Worm (Caenorhabditis elegans) whole organism, L1 larva: Measurements from ENCODE around the gene ZK1240.6.
A peak's percentile ranks its signal among the peaks of the same experiment; 100 is the strongest.

Source experiments
- C34B4.2 ChIP-seq: sonication (generic microtip); optimal IDR thresholded peaks from 2 replicates; lab custom pipeline; 2017; ENCODE audit warnings: mild to moderate bottlenecking, missing genetic modification characterization, missing compliant biosample characterization
- F16B12.6 ChIP-seq: fragments of 150-350 bp; optimal IDR thresholded peaks from 2 replicates; lab custom pipeline; 2014; ENCODE audit warnings: missing biosample characterization, missing genetic modification characterization
- aha-1 ChIP-seq: fragments of 150-350 bp; optimal IDR thresholded peaks from 2 replicates; lab custom pipeline; 2014; ENCODE audit warnings: missing biosample characterization, missing genetic modification characterization
- ceh-82 ChIP-seq, 3 experiments: fragments of 150-350 bp in 1 of 3; sonication (generic microtip) in 2 of 3; optimal IDR thresholded peaks; 2 replicates each; lab custom pipeline; 2014 to 2017; ENCODE audit warnings: missing biosample characterization in 3 of 3, missing genetic modification characterization in 3 of 3
- ceh-88 ChIP-seq: fragments of 200-800 bp; sonication (Bioruptor generic); IDR thresholded peaks from 2 replicates; pipeline ENCODE4 v1.3.6; 2022; ENCODE audit warnings: missing genetic modification characterization, missing compliant biosample characterization
- ces-1 ChIP-seq: fragments of 150-350 bp; optimal IDR thresholded peaks from 2 replicates; lab custom pipeline; 2014; ENCODE audit warnings: missing biosample characterization, missing genetic modification reagents, missing genetic modification characterization
- efl-1 ChIP-seq, 4 experiments: fragments of 150-350 bp; optimal IDR thresholded peaks in 3 of 4; peaks in 1 of 4; 1 replicate in 1 of 4; 2 replicates in 3 of 4; lab custom pipeline; 2014; ENCODE audit warnings: missing biosample characterization in 2 of 4, missing genetic modification characterization in 2 of 4, missing genetic modification reagents in 2 of 4
- elt-2 ChIP-seq: sonication (generic microtip); optimal IDR thresholded peaks from 2 replicates; lab custom pipeline; 2016; ENCODE audit warnings: missing genetic modification characterization, mild to moderate bottlenecking, inconsistent platforms, missing compliant biosample characterization, missing genetic modification reagents
- fkh-4 ChIP-seq: sonication (generic microtip); optimal IDR thresholded peaks from 2 replicates; lab custom pipeline; 2016; ENCODE audit warnings: missing compliant biosample characterization, missing genetic modification characterization, borderline replicate concordance
- fkh-8 ChIP-seq: sonication (generic microtip); optimal IDR thresholded peaks from 2 replicates; lab custom pipeline; 2016; ENCODE audit warnings: mild to moderate bottlenecking, missing genetic modification characterization, missing compliant biosample characterization
- hpl-2 ChIP-seq: fragments of 150-350 bp; optimal IDR thresholded peaks from 2 replicates; lab custom pipeline; 2014; ENCODE audit warnings: missing biosample characterization, missing genetic modification reagents, missing genetic modification characterization
- isw-1 ChIP-seq: fragments of 200-800 bp; sonication (Bioruptor generic); IDR thresholded peaks from 2 replicates; pipeline ENCODE4 v1.3.6; 2022; ENCODE audit warnings: missing genetic modification characterization, missing compliant biosample characterization
- jun-1 ChIP-seq: fragments of 150-350 bp; optimal IDR thresholded peaks from 2 replicates; lab custom pipeline; 2014; ENCODE audit warnings: missing biosample characterization, missing genetic modification reagents, missing genetic modification characterization
- lin-14 ChIP-seq: fragments of 200-800 bp; sonication (Bioruptor generic); optimal IDR thresholded peaks from 2 replicates; lab custom pipeline; 2018; ENCODE audit warnings: mild to moderate bottlenecking, missing genetic modification characterization, moderate library complexity, missing compliant biosample characterization
- lin-15B ChIP-seq: fragments of 150-350 bp; sonication (generic microtip); optimal IDR thresholded peaks from 3 replicates; lab custom pipeline; 2014; ENCODE audit warnings: missing biosample characterization, missing genetic modification characterization
- lin-39 ChIP-seq: fragments of 150-350 bp; optimal IDR thresholded peaks from 2 replicates; lab custom pipeline; 2014; ENCODE audit warnings: missing biosample characterization, missing genetic modification reagents, missing genetic modification characterization
- mdl-1 ChIP-seq, 2 experiments: fragments of 150-350 bp; optimal IDR thresholded peaks; 2 replicates each; lab custom pipeline; 2014 to 2017; ENCODE audit warnings: missing biosample characterization in 2 of 2, missing genetic modification characterization in 2 of 2, inconsistent platforms in 1 of 2
- nhr-11 ChIP-seq: fragments of 150-350 bp; optimal IDR thresholded peaks from 2 replicates; lab custom pipeline; 2014; ENCODE audit warnings: missing biosample characterization, missing genetic modification characterization
- nhr-28 ChIP-seq: fragments of 150-350 bp; optimal IDR thresholded peaks from 2 replicates; lab custom pipeline; 2014; ENCODE audit warnings: missing biosample characterization, missing genetic modification characterization
- nhr-71 ChIP-seq: sonication (generic microtip); optimal IDR thresholded peaks from 2 replicates; lab custom pipeline; 2016; ENCODE audit warnings: mild to moderate bottlenecking, missing genetic modification characterization, moderate library complexity, missing compliant biosample characterization
- nhr-76 ChIP-seq: sonication (generic microtip); optimal IDR thresholded peaks from 2 replicates; lab custom pipeline; 2017; ENCODE audit warnings: missing biosample characterization, missing genetic modification characterization
- nhr-84 ChIP-seq: sonication (generic microtip); optimal IDR thresholded peaks from 2 replicates; lab custom pipeline; 2017; ENCODE audit warnings: missing biosample characterization, missing genetic modification characterization
- nhr-85 ChIP-seq: sonication (generic microtip); peaks from one replicate; lab custom pipeline; 2016; ENCODE audit warnings: missing genetic modification characterization, inconsistent platforms, missing compliant biosample characterization
- nhr-90 ChIP-seq: sonication (generic microtip); optimal IDR thresholded peaks from 2 replicates; lab custom pipeline; 2016; ENCODE audit warnings: mild to moderate bottlenecking, missing genetic modification characterization, missing compliant biosample characterization; ENCODE audit not compliant: poor library complexity
- pag-3 ChIP-seq: sonication (generic microtip); optimal IDR thresholded peaks from 2 replicates; lab custom pipeline; 2017; ENCODE audit warnings: missing genetic modification characterization, mild to moderate bottlenecking, missing compliant biosample characterization, antibody characterized with exemption, borderline replicate concordance; ENCODE audit not compliant: insufficient read depth
- pqm-1 ChIP-seq: sonication (generic microtip); optimal IDR thresholded peaks from 3 replicates; lab custom pipeline; 2017; ENCODE audit warnings: missing biosample characterization, missing genetic modification characterization
- rnt-1 ChIP-seq: sonication (generic microtip); optimal IDR thresholded peaks from 2 replicates; lab custom pipeline; 2016; ENCODE audit warnings: mild to moderate bottlenecking, missing genetic modification characterization, moderate library complexity, missing compliant biosample characterization
- snu-23 ChIP-seq: sonication (generic microtip); optimal IDR thresholded peaks from 2 replicates; lab custom pipeline; 2016; ENCODE audit warnings: missing genetic modification characterization, missing compliant biosample characterization
- sptf-1 ChIP-seq: fragments of 150-350 bp; optimal IDR thresholded peaks from 2 replicates; lab custom pipeline; 2014; ENCODE audit warnings: missing biosample characterization, missing genetic modification characterization
- sup-37 ChIP-seq: fragments of 200-800 bp; sonication (Bioruptor generic); optimal IDR thresholded peaks from 2 replicates; lab custom pipeline; 2018; ENCODE audit warnings: mild to moderate bottlenecking, missing genetic modification characterization, missing compliant biosample characterization
- tbx-2 ChIP-seq: sonication (generic microtip); optimal IDR thresholded peaks from 2 replicates; lab custom pipeline; 2016; ENCODE audit warnings: missing genetic modification characterization, missing compliant biosample characterization
- unc-130 ChIP-seq: fragments of 150-350 bp; optimal IDR thresholded peaks from 2 replicates; lab custom pipeline; 2017; ENCODE audit warnings: missing biosample characterization, missing genetic modification characterization, inconsistent platforms
- unc-30 ChIP-seq: sonication (generic microtip); optimal IDR thresholded peaks from 2 replicates; lab custom pipeline; 2017; ENCODE audit warnings: missing biosample characterization, missing genetic modification characterization
- ztf-11 ChIP-seq, 2 experiments: sonication (generic microtip); optimal IDR thresholded peaks; 2 replicates each; lab custom pipeline; 2016 to 2017; ENCODE audit warnings: missing genetic modification characterization in 2 of 2, missing biosample characterization in 1 of 2, missing compliant biosample characterization in 1 of 2

ZK1240.6 gene

ce11 chrII:2322857-2323518, at the start of gene ZK1240.6, which contains the start of gene ZK1240.2:
ZK1240.6 (minus strand) TSS chrII:2322907.
ZK1240.2 (plus strand) TSS chrII:2323376.
- TF ChIP-seq pqm-1 (tag; lab: Kevin White, UChicago) (peak; percentile 49), elt-2 (tag; lab: Kevin White, UChicago) (peak; percentile 74), ceh-88 (GFP tag; lab: Robert Waterston, UW) (no peak)

ce11 chrII:2372090-2372489, 49.4 kb upstream of the ZK1240.6 start, which contains the start of gene F16G10.3:
F16G10.3 (plus strand) TSS chrII:2372390.
- TF ChIP-seq C34B4.2 (no peak), efl-1 (optimal IDR thresholded peaks at IDR 0.05; lab: Kevin White, UChicago) (no peak), efl-1 (GFP tag; optimal IDR thresholded peaks at IDR 0.05 in 1 of 2; lab: Kevin White, UChicago) (peak in 1 of 2 experiments; percentile 27), lin-15B (no peak), ztf-11 (tag; optimal IDR thresholded peaks at IDR 0.05; lab: Kevin White, UChicago) (no peak), fkh-4 (tag; lab: Kevin White, UChicago) (no peak)

- TF ChIP-seq lin-14 (GFP tag; lab: Kevin White, UChicago), result no peak
- no peak for TF ChIP-seq nhr-71 (tag; lab: Kevin White, UChicago)
- no peak for TF ChIP-seq snu-23 (GFP tag; lab: Kevin White, UChicago)
- no peak for TF ChIP-seq jun-1
- no peak for TF ChIP-seq ces-1 (GFP tag; lab: Kevin White, UChicago)
- TF ChIP-seq ceh-82 (tag; optimal IDR thresholded peaks at IDR 0.05; lab: Kevin White, UChicago), result no peak
- TF ChIP-seq nhr-84 (tag; lab: Kevin White, UChicago), result no peak
- TF ChIP-seq tbx-2 (tag; lab: Kevin White, UChicago), result no peak
- no peak for TF ChIP-seq unc-30 (tag; lab: Kevin White, UChicago)
- no peak for TF ChIP-seq rnt-1 (tag; lab: Kevin White, UChicago)
- no peak for TF ChIP-seq isw-1 (GFP tag; lab: Robert Waterston, UW)
- TF ChIP-seq pqm-1 (tag; lab: Kevin White, UChicago), result no peak
These were observed 46.2 kb upstream of the ZK1240.6 start, which contains the start of gene hpo-25 for ce11 chrII:2368956-2369355. hpo-25 (plus strand) TSS chrII:2369256.

- TF ChIP-seq sptf-1 (tag; lab: Kevin White, UChicago) (no peak), nhr-76 (no peak), pag-3 (tag; lab: Kevin White, UChicago) (no peak), nhr-85 (tag; lab: Kevin White, UChicago) (no peak), unc-130 (no peak), F16B12.6 (tag; lab: Kevin White, UChicago) (no peak), nhr-90 (no peak), fkh-8 (no peak), sup-37 (GFP tag; lab: Kevin White, UChicago) (no peak), mdl-1 (tag; optimal IDR thresholded peaks at IDR 0.05; lab: Kevin White, UChicago) (no peak), fkh-4 (tag; lab: Kevin White, UChicago) (no peak), hpl-2 (GFP tag; lab: Kevin White, UChicago) (no peak)
These were observed 44.1 kb upstream of the ZK1240.6 start, which contains the start of the genes F43C11.12 and F16G10.5 for ce11 chrII:2366623-2367365. F43C11.12 (minus strand) TSS chrII:2366723. F16G10.5 (plus strand) TSS chrII:2367315.

ce11 chrII:2363673-2364072, 41.0 kb upstream of the ZK1240.6 start, which contains the start of gene F43C11.11:
F43C11.11 (minus strand) TSS chrII:2363773.
- TF ChIP-seq C34B4.2, result no peak
- TF ChIP-seq lin-39, result no peak
- TF ChIP-seq nhr-28, result no peak
- no peak for TF ChIP-seq aha-1 (tag; lab: Kevin White, UChicago)
- no peak for TF ChIP-seq F16B12.6 (tag; lab: Kevin White, UChicago)
- TF ChIP-seq nhr-11 (tag; lab: Kevin White, UChicago), result no peak
